Worm (Caenorhabditis elegans) whole organism, mixed stage, embryonic: ENCODE results near the gene ttr-44.

Experiments used
- elt-1 ChIP-seq: sonication (generic microtip); optimal IDR thresholded peaks from 2 replicates; lab custom pipeline; 2017; ENCODE audit warnings: missing genetic modification characterization, mild to moderate bottlenecking, missing compliant biosample characterization, antibody characterized with exemption, moderate library complexity, borderline replicate concordance; ENCODE audit not compliant: insufficient read depth
- lsy-2 ChIP-seq: fragments of 150-350 bp; optimal IDR thresholded peaks from 2 replicates; lab custom pipeline; 2014; ENCODE audit warnings: missing biosample characterization, missing genetic modification characterization
- nhr-237 ChIP-seq: fragments of 150-350 bp; optimal IDR thresholded peaks from 2 replicates; lab custom pipeline; 2014; ENCODE audit warnings: missing biosample characterization, missing genetic modification characterization
- unc-62 ChIP-seq: fragments of 150-350 bp; optimal IDR thresholded peaks from 2 replicates; lab custom pipeline; 2014; ENCODE audit warnings: missing biosample characterization, missing genetic modification reagents, missing genetic modification characterization

DNA sequence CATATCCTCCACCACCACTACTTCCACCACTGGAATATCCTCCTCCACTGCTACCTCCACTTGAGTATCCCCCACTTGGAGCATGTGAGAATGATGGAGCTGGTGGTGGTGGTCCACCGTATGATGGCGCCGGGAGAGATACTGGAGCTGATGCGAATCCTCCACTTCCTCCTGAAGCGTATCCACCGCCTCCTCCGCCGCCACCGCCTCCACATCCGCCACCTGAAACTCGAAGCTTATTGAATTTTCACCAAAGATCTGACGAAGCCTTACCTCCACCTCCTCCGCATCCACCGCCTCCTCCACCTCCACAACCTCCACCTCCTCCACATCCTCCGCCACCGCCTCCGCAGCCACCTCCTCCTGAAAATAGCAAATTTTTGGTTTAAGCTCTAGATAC lies 32.2 kb upstream of the ttr-44 start:
- TF ChIP-seq elt-1 (tag; lab: Kevin White, UChicago): no peak
- no peak for TF ChIP-seq lsy-2 (tag; lab: Kevin White, UChicago)
- TF ChIP-seq nhr-237 (tag; lab: Kevin White, UChicago): no peak
- TF ChIP-seq unc-62 (GFP tag; lab: Kevin White, UChicago): no peak
